Worm (Caenorhabditis elegans) whole organism, late embryonic: ENCODE measurements around the gene dylt-3.

Experiments
- C08G9.2 ChIP-seq: sonication (generic microtip); optimal IDR thresholded peaks from 2 replicates; lab custom pipeline; 2016; ENCODE audit warnings: mild to moderate bottlenecking, missing genetic modification characterization, moderate library complexity, missing compliant biosample characterization
- C38D4.7 ChIP-seq: fragments of 200-800 bp; sonication (Bioruptor generic); optimal IDR thresholded peaks from 2 replicates; lab custom pipeline; 2018; ENCODE audit warnings: mild to moderate bottlenecking, missing genetic modification characterization, moderate library complexity, missing compliant biosample characterization
- F13H6.1 ChIP-seq: sonication (generic microtip); optimal IDR thresholded peaks from 2 replicates; lab custom pipeline; 2016; ENCODE audit warnings: missing genetic modification characterization, missing compliant biosample characterization
- K02D7.2 ChIP-seq: sonication (generic microtip); optimal IDR thresholded peaks from 2 replicates; lab custom pipeline; 2017; ENCODE audit warnings: mild to moderate bottlenecking, missing genetic modification characterization, missing compliant biosample characterization
- T23F11.4 ChIP-seq: fragments of 200-800 bp; sonication (Bioruptor generic); optimal IDR thresholded peaks from 2 replicates; lab custom pipeline; 2018; ENCODE audit warnings: mild to moderate bottlenecking, missing genetic modification characterization, missing compliant biosample characterization
- Y22D7AL.16 ChIP-seq: sonication (generic microtip); optimal IDR thresholded peaks from 2 replicates; lab custom pipeline; 2016; ENCODE audit warnings: missing genetic modification characterization, missing compliant biosample characterization
- ahr-1 ChIP-seq: sonication (generic microtip); optimal IDR thresholded peaks from 2 replicates; lab custom pipeline; 2016; ENCODE audit warnings: missing genetic modification characterization, missing compliant biosample characterization
- ama-1 ChIP-seq: fragments of 150-350 bp; optimal IDR thresholded peaks from 2 replicates; lab custom pipeline; 2014
- ceh-14 ChIP-seq: sonication (generic microtip); optimal IDR thresholded peaks from 2 replicates; lab custom pipeline; 2016; ENCODE audit warnings: missing genotype, missing genetic modification characterization, missing compliant biosample characterization
- ceh-19 ChIP-seq: fragments of 200-800 bp; sonication (Bioruptor generic); optimal IDR thresholded peaks from 2 replicates; lab custom pipeline; 2018; ENCODE audit warnings: mild to moderate bottlenecking, missing genetic modification characterization, missing compliant biosample characterization
- ceh-2 ChIP-seq: sonication (generic microtip); optimal IDR thresholded peaks from 2 replicates; lab custom pipeline; 2016; ENCODE audit warnings: missing genotype, missing genetic modification characterization, missing compliant biosample characterization
- ceh-22 ChIP-seq: sonication (generic microtip); optimal IDR thresholded peaks from 2 replicates; lab custom pipeline; 2017; ENCODE audit warnings: missing biosample characterization, missing genetic modification characterization
- ceh-24 ChIP-seq: sonication (generic microtip); optimal IDR thresholded peaks from 2 replicates; lab custom pipeline; 2016; ENCODE audit warnings: mild to moderate bottlenecking, missing genetic modification characterization, missing compliant biosample characterization
- ceh-30 ChIP-seq: fragments of 150-350 bp; optimal IDR thresholded peaks from 2 replicates; lab custom pipeline; 2014; ENCODE audit warnings: missing biosample characterization, missing genetic modification characterization
- ceh-31 ChIP-seq: sonication (generic microtip); optimal IDR thresholded peaks from 2 replicates; lab custom pipeline; 2016; ENCODE audit warnings: missing genetic modification characterization, missing compliant biosample characterization
- ceh-34 ChIP-seq: sonication (generic microtip); optimal IDR thresholded peaks from 2 replicates; lab custom pipeline; 2016; ENCODE audit warnings: mild to moderate bottlenecking, missing genetic modification characterization, missing compliant biosample characterization
- ceh-45 ChIP-seq: fragments of 200-800 bp; sonication (Bioruptor generic); IDR thresholded peaks from 2 replicates; pipeline ENCODE4 v1.3.6; 2022; ENCODE audit warnings: missing genetic modification reagents, missing genetic modification characterization, missing compliant biosample characterization
- ceh-9 ChIP-seq: sonication (generic microtip); optimal IDR thresholded peaks from 2 replicates; lab custom pipeline; 2016; ENCODE audit warnings: mild to moderate bottlenecking, missing genetic modification characterization, inconsistent platforms, missing compliant biosample characterization
- dmd-4 ChIP-seq: sonication (generic microtip); optimal IDR thresholded peaks from 2 replicates; lab custom pipeline; 2016; ENCODE audit warnings: borderline replicate concordance, missing genetic modification characterization, missing compliant biosample characterization
- elt-2 ChIP-seq: sonication (generic microtip); optimal IDR thresholded peaks from 2 replicates; lab custom pipeline; 2016; ENCODE audit warnings: missing genetic modification reagents, missing genetic modification characterization, missing compliant biosample characterization
- elt-4 ChIP-seq: sonication (generic microtip); optimal IDR thresholded peaks from 2 replicates; lab custom pipeline; 2016; ENCODE audit warnings: missing genetic modification characterization, missing compliant biosample characterization
- eyg-1 ChIP-seq: sonication (generic microtip); optimal IDR thresholded peaks from 2 replicates; lab custom pipeline; 2016; ENCODE audit warnings: missing genotype, missing genetic modification characterization, missing compliant biosample characterization
- gmeb-2 ChIP-seq: sonication (generic microtip); optimal IDR thresholded peaks from 2 replicates; lab custom pipeline; 2016; ENCODE audit warnings: missing genetic modification characterization, inconsistent platforms, missing compliant biosample characterization
- hlh-13 ChIP-seq: fragments of 200-800 bp; sonication (Bioruptor generic); optimal IDR thresholded peaks from 2 replicates; lab custom pipeline; 2018; ENCODE audit warnings: mild to moderate bottlenecking, missing genetic modification characterization, missing compliant biosample characterization
- hlh-15 ChIP-seq: sonication (generic microtip); optimal IDR thresholded peaks from 2 replicates; lab custom pipeline; 2016; ENCODE audit warnings: missing genetic modification characterization, missing compliant biosample characterization
- lim-6 ChIP-seq: sonication (generic microtip); optimal IDR thresholded peaks from 2 replicates; lab custom pipeline; 2016; ENCODE audit warnings: missing genetic modification characterization, missing compliant biosample characterization
- nfya-1 ChIP-seq: sonication (generic microtip); optimal IDR thresholded peaks from 2 replicates; lab custom pipeline; 2017; ENCODE audit warnings: missing genetic modification characterization, mild to moderate bottlenecking, missing compliant biosample characterization, antibody characterized with exemption, moderate library complexity
- odd-2 ChIP-seq: sonication (generic microtip); optimal IDR thresholded peaks from 2 replicates; lab custom pipeline; 2017; ENCODE audit warnings: antibody characterized with exemption, mild to moderate bottlenecking, missing genetic modification characterization, missing compliant biosample characterization
- pag-3 ChIP-seq: sonication (generic microtip); optimal IDR thresholded peaks from 2 replicates; lab custom pipeline; 2016; ENCODE audit warnings: missing compliant biosample characterization, missing genetic modification characterization, borderline replicate concordance
- pax-1 ChIP-seq: fragments of 150-350 bp; optimal IDR thresholded peaks from 2 replicates; lab custom pipeline; 2014; ENCODE audit warnings: missing biosample characterization, missing genetic modification characterization
- pha-2 ChIP-seq: sonication (generic microtip); optimal IDR thresholded peaks from 2 replicates; lab custom pipeline; 2017; ENCODE audit warnings: mild to moderate bottlenecking, missing genetic modification characterization, missing compliant biosample characterization
- pha-4 ChIP-seq: fragments of 150-350 bp; optimal IDR thresholded peaks from 2 replicates; lab custom pipeline; 2018; ENCODE audit warnings: missing biosample characterization, missing genetic modification reagents, missing genetic modification characterization
- pqm-1 ChIP-seq: sonication (generic microtip); optimal IDR thresholded peaks from 2 replicates; lab custom pipeline; 2016; ENCODE audit warnings: missing genetic modification characterization, missing compliant biosample characterization
- pros-1 ChIP-seq: fragments of 150-350 bp; optimal IDR thresholded peaks from 2 replicates; lab custom pipeline; 2014; ENCODE audit warnings: missing biosample characterization, missing genetic modification reagents, missing genetic modification characterization
- ref-2 ChIP-seq: sonication (generic microtip); optimal IDR thresholded peaks from 2 replicates; lab custom pipeline; 2016; ENCODE audit warnings: missing genetic modification characterization, missing compliant biosample characterization
- rnt-1 ChIP-seq: sonication (generic microtip); optimal IDR thresholded peaks from 2 replicates; lab custom pipeline; 2016; ENCODE audit warnings: missing genetic modification characterization, missing compliant biosample characterization
- sox-2 ChIP-seq: fragments of 200-800 bp; sonication (Bioruptor generic); IDR thresholded peaks from 2 replicates; pipeline ENCODE4 v1.3.6; 2022; ENCODE audit warnings: missing genetic modification reagents, missing genetic modification characterization, missing compliant biosample characterization
- sox-4 ChIP-seq: sonication (generic microtip); optimal IDR thresholded peaks from 2 replicates; lab custom pipeline; 2017; ENCODE audit warnings: mild to moderate bottlenecking, missing genetic modification characterization, inconsistent platforms, missing compliant biosample characterization
- syd-9 ChIP-seq: sonication (generic microtip); optimal IDR thresholded peaks from 2 replicates; lab custom pipeline; 2016; ENCODE audit warnings: mild to moderate bottlenecking, missing genetic modification characterization, moderate library complexity, missing compliant biosample characterization
- ttx-3 ChIP-seq: sonication (generic microtip); optimal IDR thresholded peaks from 2 replicates; lab custom pipeline; 2016; ENCODE audit warnings: missing genetic modification reagents, missing genetic modification characterization, missing compliant biosample characterization
- unc-3 ChIP-seq, 2 experiments: fragments of 200-800 bp in 1 of 2; sonication (Bioruptor generic) in 1 of 2; sonication (generic microtip) in 1 of 2; conservative IDR thresholded peaks in 1 of 2; optimal IDR thresholded peaks in 1 of 2; 2 replicates each; pipeline versions ENCODE4 v1.3.6 to Lab custom; 2016 to 2022; ENCODE audit warnings: missing compliant biosample characterization in 2 of 2, missing genetic modification characterization in 2 of 2, missing genetic modification reagents in 1 of 2
- unc-42 ChIP-seq: sonication (generic microtip); optimal IDR thresholded peaks from 2 replicates; lab custom pipeline; 2016; ENCODE audit warnings: missing genotype, missing genetic modification characterization, missing compliant biosample characterization
- unc-86 ChIP-seq: sonication (generic microtip); optimal IDR thresholded peaks from 2 replicates; lab custom pipeline; 2016; ENCODE audit warnings: missing genetic modification characterization, missing compliant biosample characterization
- zip-5 ChIP-seq: sonication (generic microtip); optimal IDR thresholded peaks from 2 replicates; lab custom pipeline; 2016; ENCODE audit warnings: missing genetic modification characterization, missing compliant biosample characterization
- ztf-16 ChIP-seq: sonication (generic microtip); optimal IDR thresholded peaks from 2 replicates; lab custom pipeline; 2017; ENCODE audit warnings: missing genetic modification characterization, missing compliant biosample characterization

Gene dylt-3

DNA sequence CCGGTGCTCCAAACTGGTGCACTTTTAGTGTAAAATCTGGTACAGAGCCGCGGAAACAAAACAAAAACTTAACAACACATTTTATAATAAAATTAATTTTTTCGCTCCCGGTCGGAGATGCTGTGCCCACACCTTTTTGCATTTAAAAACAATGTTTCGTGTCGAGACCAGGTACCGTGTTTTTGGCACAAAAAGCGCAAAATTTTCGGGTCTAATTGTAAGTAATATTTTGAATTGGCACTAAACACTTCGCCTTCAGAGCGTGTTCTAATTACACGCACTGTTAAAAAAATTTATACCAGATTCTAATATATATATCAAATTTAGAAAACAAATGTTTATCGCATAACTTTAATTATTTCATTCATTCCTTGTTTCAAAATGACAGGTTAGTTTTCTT, at the start of gene dylt-3:
Gene dylt-3, plus strand, starts transcription at position 301 of the 400 bp plus-strand sequence.
- no peak for TF ChIP-seq F13H6.1 (tag; lab: Kevin White, UChicago)
- TF ChIP-seq elt-2 = no peak
- no peak for TF ChIP-seq ceh-45 (GFP tag; lab: Robert Waterston, UW)
- TF ChIP-seq ceh-2 = no peak
- no peak for TF ChIP-seq sox-2 (GFP tag; lab: Robert Waterston, UW)
- no peak for TF ChIP-seq ceh-9
- no peak for TF ChIP-seq unc-86 (tag; lab: Kevin White, UChicago)
- no peak for TF ChIP-seq Y22D7AL.16 (tag; lab: Kevin White, UChicago)
- TF ChIP-seq sox-4 (tag; lab: Kevin White, UChicago) = no peak
- no peak for TF ChIP-seq odd-2 (tag; lab: Kevin White, UChicago)
- no peak for TF ChIP-seq T23F11.4 (GFP tag; lab: Kevin White, UChicago)
- TF ChIP-seq, all 69 proteins: peak for 0

ce11 chrII:8135953-8136352, 45.6 kb upstream of the dylt-3 start:
- no peak for TF ChIP-seq lim-6 (tag; lab: Kevin White, UChicago)
- no peak for TF ChIP-seq nfya-1 (tag; lab: Kevin White, UChicago)
- TF ChIP-seq ceh-30 (tag; lab: Kevin White, UChicago) = no peak
- TF ChIP-seq eyg-1 (tag; lab: Kevin White, UChicago) = no peak
- TF ChIP-seq odd-2 (tag; lab: Kevin White, UChicago) = no peak
- TF ChIP-seq ceh-22 = no peak
- no peak for TF ChIP-seq ceh-34 (tag; lab: Kevin White, UChicago)
- TF ChIP-seq pha-4 (tag; lab: Kevin White, UChicago) = no peak
- TF ChIP-seq zip-5 = no peak
- no peak for TF ChIP-seq hlh-15
- TF ChIP-seq ceh-45 (GFP tag; lab: Robert Waterston, UW) = no peak
- no peak for TF ChIP-seq unc-42 (tag; lab: Kevin White, UChicago)
- TF ChIP-seq, all 69 proteins: peak for 0

DNA sequence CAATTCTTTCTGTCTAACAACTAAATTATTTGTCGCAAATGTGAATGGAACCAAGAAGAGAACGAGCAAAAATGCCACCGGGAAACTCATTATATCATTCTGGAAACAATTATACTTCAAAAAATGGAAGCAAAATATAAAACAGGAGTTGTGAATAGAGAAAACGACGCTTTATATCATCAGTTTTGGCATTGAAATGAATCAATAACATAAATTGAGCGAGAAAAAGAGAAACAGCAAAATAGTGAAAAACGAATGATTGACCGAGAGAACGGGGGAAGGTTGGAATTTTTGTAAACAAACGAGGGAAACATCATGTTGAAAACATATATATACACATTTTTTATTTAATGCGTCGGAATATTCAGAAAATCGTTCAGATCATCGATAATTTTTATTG, 44.7 kb upstream of the dylt-3 start, which contains the start of gene ctns-1:
Gene ctns-1, minus strand, starts transcription at position 101 of the 400 bp plus-strand sequence.
- TF ChIP-seq pax-1 (no peak), lim-6 (tag; lab: Kevin White, UChicago) (no peak), ceh-19 (GFP tag; lab: Kevin White, UChicago) (no peak)
- TF ChIP-seq, all 69 proteins: peak for 0

ce11 chrII:8137379-8137778, 44.2 kb upstream of the dylt-3 start:
- TF ChIP-seq pros-1 (tag; lab: Kevin White, UChicago) (no peak), elt-4 (tag; lab: Kevin White, UChicago) (no peak), pqm-1 (tag; lab: Kevin White, UChicago) (peak; percentile 68), K02D7.2 (tag; lab: Kevin White, UChicago) (no peak), unc-42 (tag; lab: Kevin White, UChicago) (peak; percentile 42), C08G9.2 (peak; percentile 86), unc-3 (GFP tag; conservative IDR thresholded peaks at IDR 0.05; lab: Robert Waterston, UW) (no peak), unc-3 (tag; optimal IDR thresholded peaks at IDR 0.05; lab: Kevin White, UChicago) (peak; percentile 28), ceh-24 (tag; lab: Kevin White, UChicago) (no peak), C38D4.7 (GFP tag; lab: Kevin White, UChicago) (no peak), ceh-19 (GFP tag; lab: Kevin White, UChicago) (no peak), odd-2 (tag; lab: Kevin White, UChicago) (no peak), pha-2 (tag; lab: Kevin White, UChicago) (no peak), ref-2 (peak; percentile 65), lim-6 (tag; lab: Kevin White, UChicago) (peak; percentile 79), ceh-22 (no peak), ahr-1 (tag; lab: Kevin White, UChicago) (peak; percentile 64), pha-4 (tag; lab: Kevin White, UChicago) (no peak), hlh-13 (GFP tag; lab: Kevin White, UChicago) (no peak), rnt-1 (tag; lab: Kevin White, UChicago) (peak; percentile 64), ceh-31 (tag; lab: Kevin White, UChicago) (peak; percentile 93), pag-3 (tag; lab: Kevin White, UChicago) (no peak), ama-1 (lab: Kevin White, UChicago) (no peak), ceh-9 (no peak), dmd-4 (tag; lab: Kevin White, UChicago) (no peak), ztf-16 (tag; lab: Kevin White, UChicago) (peak; percentile 28), gmeb-2 (no peak), syd-9 (tag; lab: Kevin White, UChicago) (no peak), ceh-34 (tag; lab: Kevin White, UChicago) (peak; percentile 19), F13H6.1 (tag; lab: Kevin White, UChicago) (peak; percentile 66), hlh-15 (no peak), Y22D7AL.16 (tag; lab: Kevin White, UChicago) (no peak), ceh-14 (tag; lab: Kevin White, UChicago) (peak; percentile 72), ttx-3 (tag; lab: Kevin White, UChicago) (no peak), ceh-45 (GFP tag; lab: Robert Waterston, UW) (no peak)
